Worm (Caenorhabditis elegans) whole organism, L4 larva: ENCODE results near the gene nhr-13.

ENCODE experiments used
- ceh-82 ChIP-seq: sonication (generic microtip); optimal IDR thresholded peaks from 2 replicates; lab custom pipeline; 2017; ENCODE audit warnings: missing biosample characterization, missing genetic modification characterization
- gei-8 ChIP-seq: fragments of 200-800 bp; sonication (Bioruptor generic); optimal IDR thresholded peaks from 2 replicates; lab custom pipeline; 2018; ENCODE audit warnings: mild to moderate bottlenecking, missing genetic modification characterization, missing compliant biosample characterization
- lin-38 ChIP-seq: fragments of 200-800 bp; sonication (Bioruptor generic); IDR thresholded peaks from 2 replicates; pipeline ENCODE4 v1.3.6; 2022; ENCODE audit warnings: missing genetic modification reagents, missing genetic modification characterization, missing compliant biosample characterization
- lin-39 ChIP-seq: fragments of 150-350 bp; optimal IDR thresholded peaks from 2 replicates; lab custom pipeline; 2014; ENCODE audit warnings: missing biosample characterization, missing genetic modification reagents, missing genetic modification characterization
- lsy-2 ChIP-seq, 2 experiments: fragments of 150-350 bp in 1 of 2; sonication (generic microtip) in 1 of 2; optimal IDR thresholded peaks; 2 replicates each; lab custom pipeline; 2014 to 2017; ENCODE audit warnings: missing biosample characterization in 2 of 2, missing genetic modification characterization in 2 of 2
- mdt-29 ChIP-seq: fragments of 200-800 bp; sonication (Bioruptor generic); IDR thresholded peaks from 2 replicates; pipeline ENCODE4 v1.3.6; 2022; ENCODE audit warnings: missing genetic modification reagents, missing genetic modification characterization, missing compliant biosample characterization
- nhr-6 ChIP-seq: fragments of 150-350 bp; optimal IDR thresholded peaks from 2 replicates; lab custom pipeline; 2014; ENCODE audit warnings: missing biosample characterization, missing genetic modification characterization
- unc-130 ChIP-seq: sonication (generic microtip); optimal IDR thresholded peaks from 2 replicates; lab custom pipeline; 2016; ENCODE audit warnings: missing genetic modification reagents, missing genetic modification characterization, missing compliant biosample characterization
- unc-39 ChIP-seq: sonication (generic microtip); optimal IDR thresholded peaks from 2 replicates; lab custom pipeline; 2017; ENCODE audit warnings: missing biosample characterization, missing genetic modification characterization
- unc-62 ChIP-seq, 3 experiments: fragments of 150-350 bp in 1 of 3; sonication (generic microtip); optimal IDR thresholded peaks in 2 of 3; peaks in 1 of 3; 1 replicate in 1 of 3; 2 replicates in 2 of 3; lab custom pipeline; 2014 to 2017; ENCODE audit warnings: missing biosample characterization in 3 of 3, missing genetic modification characterization in 3 of 3, missing genetic modification reagents in 3 of 3, missing genotype in 1 of 3

DNA sequence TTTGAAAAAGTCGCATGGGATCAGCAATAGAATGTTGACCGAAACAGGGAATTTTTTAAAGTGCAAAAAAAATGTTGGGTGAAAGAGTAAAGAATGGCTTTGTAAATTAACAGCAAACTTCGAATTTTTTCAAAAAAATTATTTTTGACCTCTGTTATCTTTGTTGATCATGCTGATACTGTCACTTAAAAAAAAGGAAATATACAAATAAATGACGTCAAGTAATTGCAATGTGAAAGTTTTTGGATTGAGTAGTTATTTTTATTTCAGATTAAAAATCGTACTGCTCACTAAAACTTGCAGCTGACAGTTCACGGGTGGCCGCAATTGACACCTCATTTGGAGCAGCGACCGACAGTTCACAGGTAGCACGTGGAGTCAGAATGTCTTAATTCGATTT lies 41.4 kb upstream of the nhr-13 start, which contains the start of gene C45H4.13:
- no peak for TF ChIP-seq unc-39 (tag; lab: Kevin White, UChicago)
- no peak for TF ChIP-seq lsy-2 (tag; optimal IDR thresholded peaks at IDR 0.05; lab: Kevin White, UChicago)
- TF ChIP-seq ceh-82 (tag; lab: Kevin White, UChicago): no peak
- no peak for TF ChIP-seq unc-130 (GFP tag; lab: Kevin White, UChicago)
- TF ChIP-seq mdt-29 (GFP tag; lab: Robert Waterston, UW): no peak
- TF ChIP-seq nhr-6 (tag; lab: Kevin White, UChicago): no peak
- TF ChIP-seq lin-38: no peak
- TF ChIP-seq gei-8 (GFP tag; lab: Kevin White, UChicago): no peak
- TF ChIP-seq unc-62 (GFP tag; optimal IDR thresholded peaks at IDR 0.05 in 1 of 2; lab: Kevin White, UChicago): no peak
- TF ChIP-seq unc-62 (tag; optimal IDR thresholded peaks at IDR 0.05; lab: Kevin White, UChicago): no peak
- no peak for TF ChIP-seq lin-39
